Fruit fly (Drosophila melanogaster) whole organism, embryonic: ENCODE results near the gene CG33120.
A peak's percentile ranks its signal among the peaks of the same experiment; 100 is the strongest.

Experiments
- Asciz ChIP-seq: fragments of 200-800 bp; sonication (Bioruptor generic); optimal IDR thresholded peaks from 2 replicates; lab custom pipeline; 2017; ENCODE audit warnings: missing biosample characterization, mild to moderate bottlenecking, missing genetic modification characterization, missing genetic modification reagents
- CG1024 ChIP-seq: fragments of 200-800 bp; sonication (Bioruptor generic); IDR thresholded peaks from 2 replicates; pipeline ENCODE4 v1.3.6; 2022; ENCODE audit warnings: missing biosample characterization, missing genetic modification characterization
- CG11504 ChIP-seq: fragments of 200-800 bp; sonication (Bioruptor generic); optimal IDR thresholded peaks from 3 replicates; lab custom pipeline; 2019; ENCODE audit warnings: missing biosample characterization, mild to moderate bottlenecking, missing genetic modification characterization, moderate library complexity
- CG13123 ChIP-seq: fragments of 200-800 bp; sonication (Bioruptor generic); optimal IDR thresholded peaks from 2 replicates; lab custom pipeline; 2016; ENCODE audit warnings: missing biosample characterization, missing genetic modification characterization
- CG13624 ChIP-seq: fragments of 200-800 bp; sonication (Bioruptor generic); optimal IDR thresholded peaks from 2 replicates; lab custom pipeline; 2016; ENCODE audit warnings: missing biosample characterization, missing genetic modification characterization
- CG14050 ChIP-seq: fragments of 200-800 bp; sonication (Bioruptor generic); IDR thresholded peaks from 3 replicates; pipeline ENCODE4 v1.3.6; 2022; ENCODE audit warnings: missing biosample characterization, missing genetic modification characterization
- CG14860 ChIP-seq: fragments of 200-800 bp; sonication (Bioruptor generic); IDR thresholded peaks from 3 replicates; pipeline ENCODE4 v1.3.6; 2022; ENCODE audit warnings: missing biosample characterization, missing genetic modification characterization; ENCODE audit not compliant: partially characterized antibody
- CG15479 ChIP-seq: fragments of 200-800 bp; sonication (Bioruptor generic); optimal IDR thresholded peaks from 3 replicates; lab custom pipeline; 2019; ENCODE audit warnings: missing biosample characterization, mild to moderate bottlenecking, missing genetic modification characterization, moderate library complexity
- CG2678 ChIP-seq: fragments of 200-800 bp; sonication (Bioruptor generic); optimal IDR thresholded peaks from 3 replicates; lab custom pipeline; 2019; ENCODE audit warnings: missing biosample characterization, mild to moderate bottlenecking, missing genetic modification characterization, moderate library complexity
- CG30431 ChIP-seq: fragments of 200-800 bp; sonication (Bioruptor generic); optimal IDR thresholded peaks from 2 replicates; lab custom pipeline; 2017; ENCODE audit warnings: missing biosample characterization, missing genetic modification characterization
- CG42726 ChIP-seq: fragments of 200-800 bp; sonication (Bioruptor generic); IDR thresholded peaks from 2 replicates; pipeline ENCODE4 v1.3.6; 2022; ENCODE audit warnings: missing biosample characterization, missing genetic modification characterization; ENCODE audit not compliant: partially characterized antibody
- CG4282 ChIP-seq: fragments of 200-800 bp; sonication (Bioruptor generic); optimal IDR thresholded peaks from 2 replicates; lab custom pipeline; 2016; ENCODE audit warnings: missing biosample characterization, missing genetic modification characterization
- CG7987 ChIP-seq: fragments of 200-800 bp; sonication (Bioruptor generic); optimal IDR thresholded peaks from 2 replicates; lab custom pipeline; 2018; ENCODE audit warnings: missing biosample characterization, mild to moderate bottlenecking, missing genetic modification characterization, moderate library complexity
- CG8089 ChIP-seq: fragments of 200-800 bp; sonication (Bioruptor generic); optimal IDR thresholded peaks from 3 replicates; lab custom pipeline; 2016; ENCODE audit warnings: missing biosample characterization, missing genetic modification characterization
- D ChIP-seq, 2 experiments: fragments of 200-800 bp in 1 of 2; fragments of >200 bp in 1 of 2; sonication (Bioruptor generic) in 1 of 2; optimal IDR thresholded peaks; 2 replicates in 1 of 2; 3 replicates in 1 of 2; lab custom pipeline; 2017; ENCODE audit warnings: mild to moderate bottlenecking in 1 of 2, missing biosample characterization in 1 of 2, missing genetic modification characterization in 1 of 2, missing genetic modification reagents in 1 of 2
- E2f2 ChIP-seq: fragments of 200-800 bp; sonication (Bioruptor generic); IDR thresholded peaks from 2 replicates; pipeline ENCODE4 v1.3.6; 2022; ENCODE audit warnings: missing biosample characterization, missing genetic modification characterization
- Hey ChIP-seq: fragments of 200-800 bp; sonication (Bioruptor generic); optimal IDR thresholded peaks from 3 replicates; lab custom pipeline; 2018; ENCODE audit warnings: missing biosample characterization, mild to moderate bottlenecking, missing genetic modification characterization
- Nf-YC ChIP-seq: fragments of 200-800 bp; optimal IDR thresholded peaks from 3 replicates; lab custom pipeline; 2019; ENCODE audit warnings: missing biosample characterization, mild to moderate bottlenecking, missing genetic modification characterization, moderate library complexity
- Pdp1 ChIP-seq, 2 experiments: fragments of 200-800 bp; sonication (Bioruptor generic); optimal IDR thresholded peaks; 3 replicates each; lab custom pipeline; 2016; ENCODE audit warnings: missing biosample characterization in 2 of 2, missing genetic modification characterization in 2 of 2, mild to moderate bottlenecking in 1 of 2, moderate library complexity in 1 of 2
- abd-A ChIP-seq: fragments of 200-800 bp; sonication (Bioruptor generic); optimal IDR thresholded peaks from 3 replicates; lab custom pipeline; 2019; ENCODE audit warnings: missing biosample characterization, mild to moderate bottlenecking, missing genetic modification characterization, moderate library complexity
- amos ChIP-seq: fragments of 200-800 bp; sonication (Bioruptor generic); IDR thresholded peaks from 2 replicates; pipeline ENCODE4 v1.3.6; 2022; ENCODE audit warnings: missing biosample characterization, missing genetic modification characterization; ENCODE audit not compliant: partially characterized antibody
- cg ChIP-seq: fragments of 200-800 bp; sonication (Bioruptor generic); optimal IDR thresholded peaks from 3 replicates; lab custom pipeline; 2019; ENCODE audit warnings: missing biosample characterization, mild to moderate bottlenecking, missing genetic modification characterization, moderate library complexity
- chinmo ChIP-seq: fragments of 200-800 bp; sonication (Bioruptor generic); IDR thresholded peaks from 4 replicates; pipeline ENCODE4 v1.3.6; 2022; ENCODE audit warnings: missing biosample characterization, missing genetic modification characterization; ENCODE audit not compliant: partially characterized antibody
- crol ChIP-seq: fragments of 200-800 bp; sonication (Bioruptor generic); IDR thresholded peaks from 2 replicates; pipeline ENCODE4 v1.3.6; 2022; ENCODE audit warnings: missing biosample characterization, missing genetic modification characterization
- en ChIP-seq: fragments of 200-800 bp; sonication (Bioruptor generic); optimal IDR thresholded peaks from 2 replicates; lab custom pipeline; 2016; ENCODE audit warnings: missing biosample characterization, missing genetic modification characterization
- gsb-n ChIP-seq: fragments of 200-800 bp; sonication (Bioruptor generic); optimal IDR thresholded peaks from 3 replicates; lab custom pipeline; 2018; ENCODE audit warnings: missing biosample characterization, mild to moderate bottlenecking, missing genetic modification characterization
- hkb ChIP-seq, 2 experiments: fragments of 200-800 bp in 1 of 2; fragments of >200 bp in 1 of 2; sonication (Bioruptor generic) in 1 of 2; IDR thresholded peaks in 1 of 2; optimal IDR thresholded peaks in 1 of 2; 2 replicates each; pipeline versions ENCODE4 v1.3.6 to Lab custom; 2017 to 2022; ENCODE audit warnings: missing biosample characterization in 1 of 2, missing genetic modification characterization in 1 of 2
- jing ChIP-seq: fragments of 200-800 bp; sonication (Bioruptor generic); optimal IDR thresholded peaks from 2 replicates; lab custom pipeline; 2018; ENCODE audit warnings: missing biosample characterization, mild to moderate bottlenecking, missing genetic modification characterization
- klu ChIP-seq: fragments of 200-800 bp; sonication (Bioruptor generic); IDR thresholded peaks from 2 replicates; pipeline ENCODE4 v1.3.6; 2022; ENCODE audit warnings: missing biosample characterization, missing genetic modification characterization
- mirr ChIP-seq: fragments of 200-800 bp; sonication (Bioruptor generic); optimal IDR thresholded peaks from 3 replicates; lab custom pipeline; 2018; ENCODE audit warnings: missing biosample characterization, mild to moderate bottlenecking, missing genetic modification characterization
- nerfin-1 ChIP-seq: fragments of 200-800 bp; sonication (Bioruptor generic); optimal IDR thresholded peaks from 3 replicates; lab custom pipeline; 2019; ENCODE audit warnings: missing biosample characterization, mild to moderate bottlenecking, missing genetic modification characterization, moderate library complexity
- oc ChIP-seq: fragments of 200-800 bp; sonication (Bioruptor generic); optimal IDR thresholded peaks from 2 replicates; lab custom pipeline; 2018; ENCODE audit warnings: missing biosample characterization, mild to moderate bottlenecking, missing genetic modification characterization, moderate library complexity
- phol ChIP-seq: fragments of 200-800 bp; sonication (Bioruptor generic); optimal IDR thresholded peaks from 3 replicates; lab custom pipeline; 2018; ENCODE audit warnings: missing biosample characterization, mild to moderate bottlenecking, missing genetic modification characterization, moderate library complexity
- pnt ChIP-seq: fragments of 200-800 bp; sonication (Bioruptor generic); optimal IDR thresholded peaks from 3 replicates; lab custom pipeline; 2016; ENCODE audit warnings: missing biosample characterization, missing genetic modification characterization
- pros ChIP-seq: fragments of 200-800 bp; sonication (Bioruptor generic); optimal IDR thresholded peaks from 3 replicates; lab custom pipeline; 2019; ENCODE audit warnings: missing biosample characterization, mild to moderate bottlenecking, missing genetic modification characterization, moderate library complexity
- psq ChIP-seq: fragments of 200-800 bp; sonication (Bioruptor generic); optimal IDR thresholded peaks from 2 replicates; lab custom pipeline; 2017; ENCODE audit warnings: missing biosample characterization, missing genetic modification characterization
- ranshi ChIP-seq: fragments of 200-800 bp; sonication (Bioruptor generic); IDR thresholded peaks from 2 replicates; pipeline ENCODE4 v1.3.6; 2022; ENCODE audit warnings: missing biosample characterization, missing genetic modification characterization
- run ChIP-seq: fragments of 200-800 bp; sonication (Bioruptor generic); optimal IDR thresholded peaks from 3 replicates; lab custom pipeline; 2018; ENCODE audit warnings: missing biosample characterization, mild to moderate bottlenecking, missing genetic modification characterization
- sd ChIP-seq: fragments of 200-800 bp; sonication (Bioruptor generic); optimal IDR thresholded peaks from 3 replicates; lab custom pipeline; 2018; ENCODE audit warnings: missing biosample characterization, mild to moderate bottlenecking, missing genetic modification characterization, moderate library complexity
- sens ChIP-seq: fragments of 200-800 bp; sonication (Bioruptor generic); peaks from one replicate; lab custom pipeline; 2016; ENCODE audit warnings: missing biosample characterization, missing genetic modification characterization
- sna ChIP-seq: fragments of 200-800 bp; sonication (Bioruptor generic); IDR thresholded peaks from 2 replicates; pipeline ENCODE4 v1.3.6; 2022; ENCODE audit warnings: missing biosample characterization, missing genetic modification characterization; ENCODE audit not compliant: partially characterized antibody
- tll ChIP-seq, 2 experiments: fragments of 200-800 bp in 1 of 2; fragments of >200 bp in 1 of 2; sonication (Bioruptor generic) in 1 of 2; optimal IDR thresholded peaks; 2 replicates each; lab custom pipeline; 2017 to 2019; ENCODE audit warnings: missing biosample characterization in 2 of 2, missing genetic modification characterization in 2 of 2, mild to moderate bottlenecking in 1 of 2, moderate library complexity in 1 of 2
- trem ChIP-seq: fragments of 200-800 bp; optimal IDR thresholded peaks from 3 replicates; lab custom pipeline; 2019; ENCODE audit warnings: missing biosample characterization, mild to moderate bottlenecking, missing genetic modification characterization, moderate library complexity
- zen ChIP-seq: fragments of 200-800 bp; sonication (Bioruptor generic); optimal IDR thresholded peaks from 3 replicates; lab custom pipeline; 2018; ENCODE audit warnings: missing biosample characterization, mild to moderate bottlenecking, missing genetic modification characterization, moderate library complexity
- zen2 ChIP-seq: fragments of 200-800 bp; sonication (Bioruptor generic); IDR thresholded peaks from 3 replicates; pipeline ENCODE4 v1.3.6; 2022; ENCODE audit warnings: missing biosample characterization, missing genetic modification characterization; ENCODE audit not compliant: partially characterized antibody

Gene CG33120

DNA sequence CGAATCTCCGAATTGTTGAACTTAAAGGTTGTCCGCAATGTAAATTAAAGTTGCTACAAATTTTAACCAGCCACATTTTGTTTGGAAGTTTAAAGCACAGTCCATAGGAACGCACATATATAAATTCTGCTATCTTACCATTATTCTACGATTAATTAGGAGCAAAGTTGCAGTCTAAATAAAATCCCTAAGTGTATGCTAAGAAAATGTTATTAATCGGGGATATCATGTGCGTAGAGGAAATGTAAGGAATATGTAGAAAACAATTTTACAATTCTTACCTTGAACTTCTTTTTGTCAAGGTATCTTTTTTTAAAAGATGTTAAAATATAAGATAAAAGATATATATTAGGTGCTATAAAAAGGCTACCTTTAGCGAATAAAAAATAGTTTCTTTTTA lies 26.0 kb downstream of the CG33120 start (continued):
- TF ChIP-seq CG42726: no peak
- TF ChIP-seq oc (tag; lab: Kevin White, UChicago): no peak
- no peak for TF ChIP-seq phol (tag; lab: Kevin White, UChicago)
- no peak for TF ChIP-seq ranshi (GFP tag; lab: Robert Waterston, UW)
- TF ChIP-seq CG15479 (GFP tag; lab: Kevin White, UChicago): no peak
- TF ChIP-seq Asciz (GFP tag; lab: Kevin White, UChicago): no peak
- no peak for TF ChIP-seq jing (GFP tag; lab: Kevin White, UChicago)
- no peak for TF ChIP-seq CG11504
- no peak for TF ChIP-seq CG13123 (GFP tag; lab: Kevin White, UChicago)
- TF ChIP-seq sens: peak; percentile 21
- TF ChIP-seq amos (GFP tag; lab: Robert Waterston, UW): peak; percentile 48; the same call in 1 of the 2 replicates
- no peak for TF ChIP-seq E2f2 (GFP tag; lab: Robert Waterston, UW)

DNA sequence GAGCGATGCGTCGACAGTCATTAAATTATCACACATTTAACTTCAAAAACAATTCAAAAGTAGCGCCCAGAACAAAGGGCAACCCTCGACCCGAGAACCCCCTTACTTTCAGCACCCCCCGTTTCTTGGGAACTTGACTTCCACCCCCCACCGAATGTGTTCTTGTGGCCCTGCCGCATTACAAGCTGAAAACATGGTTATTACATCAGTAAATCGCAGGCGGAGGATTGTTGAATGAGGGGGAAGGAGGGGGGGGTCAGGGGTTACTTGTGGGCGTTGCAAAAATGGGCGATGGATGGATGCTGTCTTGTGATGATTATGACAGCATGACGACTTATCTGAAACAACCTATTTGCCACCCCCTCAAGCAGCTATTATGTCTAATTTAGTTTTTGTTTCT lies 29.2 kb downstream of the CG33120 start:
- peak; percentile 83 for TF ChIP-seq crol
- TF ChIP-seq gsb-n (tag; lab: Kevin White, UChicago): peak; percentile 48
- TF ChIP-seq Hey (tag; lab: Kevin White, UChicago): peak; percentile 18
- no peak for TF ChIP-seq zen (tag; lab: Kevin White, UChicago)
- TF ChIP-seq nerfin-1 (tag; lab: Kevin White, UChicago): peak; percentile 11
- peak; percentile 68 for TF ChIP-seq pros (GFP tag; lab: Kevin White, UChicago)
- peak; percentile 88 for TF ChIP-seq mirr (GFP tag; lab: Kevin White, UChicago)
- TF ChIP-seq psq (GFP tag; lab: Kevin White, UChicago): no peak
- peak; percentile 79 for TF ChIP-seq oc (tag; lab: Kevin White, UChicago)
- no peak for TF ChIP-seq pnt (GFP tag; lab: Kevin White, UChicago)
- no peak for TF ChIP-seq CG1024 (GFP tag; lab: Robert Waterston, UW)
- peak; percentile 92 for TF ChIP-seq abd-A
- no peak for TF ChIP-seq D (optimal IDR thresholded peaks at IDR 0.05; lab: Kevin White, UChicago)
- peak; percentile 27 for TF ChIP-seq D (GFP tag; optimal IDR thresholded peaks at IDR 0.05; lab: Kevin White, UChicago)
- TF ChIP-seq cg (GFP tag; lab: Kevin White, UChicago): no peak
- TF ChIP-seq hkb (optimal IDR thresholded peaks at IDR 0.05; lab: Kevin White, UChicago): no peak
- TF ChIP-seq hkb (GFP tag; IDR thresholded peaks at IDR 0.05; lab: Robert Waterston, UW): 0 out of 2 replicates have a peak, but pooled peaks have one; percentile 36
- TF ChIP-seq en (GFP tag; lab: Kevin White, UChicago): no peak
- TF ChIP-seq Nf-YC (tag; lab: Kevin White, UChicago): peak; percentile 29
- TF ChIP-seq tll (GFP tag; optimal IDR thresholded peaks at IDR 0.05; lab: Kevin White, UChicago): peak in 1 of 2 experiments; percentile 59
- no peak for TF ChIP-seq sna (GFP tag; lab: Robert Waterston, UW)

DNA sequence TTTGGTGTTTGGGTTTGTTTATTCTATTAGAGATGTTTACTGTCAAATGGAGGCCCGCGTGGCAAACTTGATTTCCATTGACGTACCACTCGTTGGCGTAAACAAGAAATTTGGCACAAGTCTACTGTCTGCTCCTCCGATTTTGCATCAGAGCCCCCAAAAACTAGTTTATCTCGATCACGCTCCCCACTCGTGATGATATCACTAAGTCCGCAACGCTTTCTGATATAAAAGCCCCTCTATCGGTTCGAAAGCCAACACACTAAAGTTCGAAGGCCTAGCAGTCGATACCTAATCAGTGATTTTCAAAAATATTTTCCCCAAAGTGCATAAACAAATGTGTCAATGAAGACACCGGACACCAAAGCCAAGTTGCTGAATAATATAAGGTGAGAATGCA lies 31.6 kb downstream of the CG33120 start:
- TF ChIP-seq CG14860 (GFP tag; lab: Robert Waterston, UW) (no peak), trem (tag; lab: Kevin White, UChicago) (no peak), psq (GFP tag; lab: Kevin White, UChicago) (no peak), CG13624 (GFP tag; lab: Kevin White, UChicago) (no peak), CG8089 (no peak), chinmo (GFP tag; lab: Robert Waterston, UW) (0 out of 4 replicates have a peak, but pooled peaks have one; percentile 46), CG4282 (GFP tag; lab: Kevin White, UChicago) (no peak), CG7987 (GFP tag; lab: Kevin White, UChicago) (peak; percentile 95), run (tag; lab: Kevin White, UChicago) (no peak), CG2678 (tag; lab: Kevin White, UChicago) (no peak), CG14050 (no peak), sd (no peak), zen2 (no peak), CG30431 (GFP tag; lab: Kevin White, UChicago) (no peak), Pdp1 (GFP tag; optimal IDR thresholded peaks at IDR 0.05; lab: Kevin White, UChicago) (no peak), klu (GFP tag; lab: Robert Waterston, UW) (no peak)
